Fruit fly (Drosophila melanogaster) whole organism, wandering third instar larva: Measurements from ENCODE around the gene CG45002.

Experiments used
- CrebA ChIP-seq: fragments of 200-800 bp; sonication (Bioruptor generic); optimal IDR thresholded peaks from 2 replicates; lab custom pipeline; 2016; ENCODE audit warnings: missing biosample characterization, mild to moderate bottlenecking, missing genetic modification characterization, borderline replicate concordance
- Dfd ChIP-seq: fragments of >200 bp; optimal IDR thresholded peaks from 2 replicates; lab custom pipeline; 2017; ENCODE audit warnings: missing biosample characterization, missing genetic modification characterization
- Dif ChIP-seq: fragments of 200-275, 200-300 bp; sonication (Bioruptor generic); optimal IDR thresholded peaks from 2 replicates; lab custom pipeline; 2018; ENCODE audit warnings: missing biosample characterization, missing genetic modification characterization; ENCODE audit not compliant: partially characterized antibody
- Mio ChIP-seq: sonication (Bioruptor generic); optimal IDR thresholded peaks from 2 replicates; lab custom pipeline; 2016; ENCODE audit warnings: missing biosample characterization, missing genetic modification characterization
- OdsH ChIP-seq: fragments of 200-800 bp; sonication (Bioruptor generic); optimal IDR thresholded peaks from 2 replicates; lab custom pipeline; 2016; ENCODE audit warnings: missing biosample characterization, mild to moderate bottlenecking, missing genetic modification characterization
- Rel ChIP-seq, 2 experiments: fragments of 200-800 bp; sonication (Bioruptor generic) in 1 of 2; optimal IDR thresholded peaks; 2 replicates in 1 of 2; 3 replicates in 1 of 2; lab custom pipeline; 2016 to 2019; ENCODE audit warnings: mild to moderate bottlenecking in 2 of 2, missing biosample characterization in 2 of 2, missing genetic modification characterization in 2 of 2, moderate library complexity in 1 of 2
- Sp1 ChIP-seq: fragments of 200-800 bp; sonication (Bioruptor generic); optimal IDR thresholded peaks from 3 replicates; lab custom pipeline; 2019; ENCODE audit warnings: missing biosample characterization, mild to moderate bottlenecking, missing genetic modification characterization, moderate library complexity
- br ChIP-seq: fragments of 200-800 bp; sonication (Bioruptor generic); optimal IDR thresholded peaks from 2 replicates; lab custom pipeline; 2016; ENCODE audit warnings: missing biosample characterization, missing genetic modification characterization
- ey ChIP-seq: fragments of 200-800 bp; sonication (Bioruptor generic); optimal IDR thresholded peaks from 2 replicates; lab custom pipeline; 2016; ENCODE audit warnings: missing biosample characterization, missing genetic modification characterization
- foxo ChIP-seq, 2 experiments: fragments of 200-800 bp; sonication (Bioruptor generic); optimal IDR thresholded peaks; 2 replicates in 1 of 2; 3 replicates in 1 of 2; lab custom pipeline; 2016 to 2017; ENCODE audit warnings: missing biosample characterization in 2 of 2, missing genetic modification characterization in 2 of 2
- psq ChIP-seq: fragments of 200-800 bp; sonication (Bioruptor generic); optimal IDR thresholded peaks from 3 replicates; lab custom pipeline; 2017; ENCODE audit warnings: missing biosample characterization, mild to moderate bottlenecking, missing genetic modification characterization, moderate library complexity
- rgr ChIP-seq: fragments of 200-800 bp; sonication (Bioruptor generic); optimal IDR thresholded peaks from 3 replicates; lab custom pipeline; 2016; ENCODE audit warnings: missing biosample characterization, mild to moderate bottlenecking, missing genetic modification characterization
- sv ChIP-seq: fragments of 200-800 bp; sonication (Bioruptor generic); optimal IDR thresholded peaks from 3 replicates; lab custom pipeline; 2016; ENCODE audit warnings: missing biosample characterization, missing genetic modification characterization

- TF ChIP-seq Mio, result no peak
- no peak for TF ChIP-seq foxo (GFP tag; optimal IDR thresholded peaks at IDR 0.05; lab: Kevin White, UChicago)
- no peak for TF ChIP-seq sv (GFP tag; lab: Kevin White, UChicago)
- TF ChIP-seq ey, result no peak
- TF ChIP-seq Dfd, result no peak
- no peak for TF ChIP-seq Sp1 (GFP tag; lab: Kevin White, UChicago)
- no peak for TF ChIP-seq rgr (GFP tag; lab: Kevin White, UChicago)
- TF ChIP-seq psq (GFP tag; lab: Kevin White, UChicago), result no peak
- no peak for TF ChIP-seq Dif
- no peak for TF ChIP-seq CrebA (GFP tag; lab: Kevin White, UChicago)
- no peak for TF ChIP-seq br (GFP tag; lab: Kevin White, UChicago)
- no peak for TF ChIP-seq OdsH (GFP tag; lab: Kevin White, UChicago)
- TF ChIP-seq Rel (GFP tag; optimal IDR thresholded peaks at IDR 0.05; lab: Kevin White, UChicago), result no peak
- TF ChIP-seq Rel (tag; optimal IDR thresholded peaks at IDR 0.05; lab: Kevin White, UChicago), result no peak
Observed at dm6 chrX:16922626-16923025, 143.9 kb downstream of the CG45002 start.
